Worm (Caenorhabditis elegans) whole organism, L4 larva: Measurements from ENCODE around the gene W09C2.8.

Experiments used
- ceh-82 ChIP-seq: sonication (generic microtip); optimal IDR thresholded peaks from 2 replicates; lab custom pipeline; 2017; ENCODE audit warnings: missing biosample characterization, missing genetic modification characterization
- mdl-1 ChIP-seq, 2 experiments: fragments of 150-350 bp in 1 of 2; sonication (generic microtip) in 1 of 2; optimal IDR thresholded peaks; 2 replicates each; lab custom pipeline; 2014 to 2017; ENCODE audit warnings: missing biosample characterization in 2 of 2, missing genetic modification characterization in 2 of 2
- mdt-29 ChIP-seq: fragments of 200-800 bp; sonication (Bioruptor generic); IDR thresholded peaks from 2 replicates; pipeline ENCODE4 v1.3.6; 2022; ENCODE audit warnings: missing genetic modification reagents, missing genetic modification characterization, missing compliant biosample characterization
- nhr-25 ChIP-seq: sonication (generic microtip); optimal IDR thresholded peaks from 2 replicates; lab custom pipeline; 2017; ENCODE audit warnings: missing genetic modification characterization, mild to moderate bottlenecking, missing compliant biosample characterization, antibody characterized with exemption, moderate library complexity, borderline replicate concordance; ENCODE audit not compliant: insufficient read depth
- tag-97 ChIP-seq: fragments of 200-800 bp; sonication (Bioruptor generic); IDR thresholded peaks from 2 replicates; pipeline ENCODE4 v1.3.6; 2022; ENCODE audit warnings: missing genetic modification characterization, missing compliant biosample characterization

DNA sequence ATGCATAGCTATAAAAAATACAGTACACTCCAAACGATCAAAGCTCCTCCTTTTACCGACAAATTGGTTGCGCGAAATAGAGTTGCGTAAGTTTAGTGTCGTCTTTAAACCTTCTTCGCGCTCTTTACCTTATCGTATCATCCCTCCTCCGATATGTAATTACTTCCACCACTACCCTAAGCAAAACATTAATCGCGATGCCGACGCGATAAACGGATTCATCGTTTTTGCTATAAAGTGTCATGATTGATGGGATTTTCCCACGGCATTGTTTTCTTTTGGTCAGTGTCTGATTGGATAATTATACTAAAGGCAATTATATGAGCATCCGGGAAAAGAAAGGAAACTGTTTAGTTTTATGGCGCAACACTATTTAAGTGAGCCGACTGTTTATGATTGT lies 5.3 kb downstream of the W09C2.8 start:
- TF ChIP-seq ceh-82 (no peak), nhr-25 (tag; lab: Kevin White, UChicago) (no peak), mdl-1 (tag; optimal IDR thresholded peaks at IDR 0.05; lab: Kevin White, UChicago) (no peak), mdt-29 (GFP tag; lab: Robert Waterston, UW) (no peak), tag-97 (GFP tag; lab: Robert Waterston, UW) (no peak)
